Worm (Caenorhabditis elegans): ENCODE data around the gene sas-6.

ce11 chrIV:13786690-13787089, 1.8 kb downstream of the sas-6 start, which contains the start of gene icap-1:
- TF ChIP-seq tbx-9 (tag; optimal IDR thresholded peaks at IDR 0.05; ENCODE audit: borderline replicate concordance) (no peak), Y67H2A.10 (GFP tag; conservative IDR thresholded peaks at IDR 0.05) (no peak), ama-1 (optimal IDR thresholded peaks at IDR 0.05) (no peak), ama-1 (GFP tag; optimal IDR thresholded peaks at IDR 0.05) (no peak), unc-130 (GFP tag; optimal IDR thresholded peaks at IDR 0.05) (no peak), efl-1 (GFP tag; optimal IDR thresholded peaks at IDR 0.05) (no peak), C06A6.2 (GFP tag; conservative IDR thresholded peaks at IDR 0.05) (no peak), C17E4.6 (GFP tag; IDR thresholded peaks at IDR 0.05) (no peak), unc-62 (GFP tag; optimal IDR thresholded peaks at IDR 0.05) (no peak), lin-26 (GFP tag; IDR thresholded peaks at IDR 0.05) (no peak)

Data from whole organism, young adult.